Worm (Caenorhabditis elegans) whole organism, early embryonic: ENCODE results near the gene pola-1.

Experiments
- B0310.2 ChIP-seq: sonication (generic microtip); optimal IDR thresholded peaks from 2 replicates; lab custom pipeline; 2016; ENCODE audit warnings: mild to moderate bottlenecking, missing genetic modification characterization, missing compliant biosample characterization
- F13C5.2 ChIP-seq: sonication (generic microtip); optimal IDR thresholded peaks from 2 replicates; lab custom pipeline; 2017; ENCODE audit warnings: mild to moderate bottlenecking, missing genetic modification characterization, inconsistent platforms, missing compliant biosample characterization
- aly-1 ChIP-seq: sonication (generic microtip); optimal IDR thresholded peaks from 2 replicates; lab custom pipeline; 2016; ENCODE audit warnings: missing genetic modification characterization, missing compliant biosample characterization
- ama-1 ChIP-seq: fragments of 150-350 bp; optimal IDR thresholded peaks from 2 replicates; lab custom pipeline; 2014
- ets-7 ChIP-seq: sonication (generic microtip); optimal IDR thresholded peaks from 2 replicates; lab custom pipeline; 2016; ENCODE audit warnings: missing genotype, missing genetic modification characterization, missing compliant biosample characterization
- flt-1 ChIP-seq: fragments of 200-800 bp; sonication (Bioruptor generic); IDR thresholded peaks from 2 replicates; pipeline ENCODE4 v1.3.6; 2022; ENCODE audit warnings: missing genetic modification characterization, missing compliant biosample characterization
- hnd-1 ChIP-seq: sonication (generic microtip); optimal IDR thresholded peaks from 2 replicates; lab custom pipeline; 2016; ENCODE audit warnings: missing genetic modification characterization, missing compliant biosample characterization
- pes-1 ChIP-seq: fragments of 200-800 bp; sonication (Bioruptor generic); IDR thresholded peaks from 2 replicates; pipeline ENCODE4 v1.3.6; 2022; ENCODE audit warnings: missing genetic modification reagents, missing genetic modification characterization, missing compliant biosample characterization
- sea-1 ChIP-seq: fragments of 200-800 bp; sonication (Bioruptor generic); conservative IDR thresholded peaks from 2 replicates; pipeline ENCODE4 v1.3.6; 2022; ENCODE audit warnings: missing genetic modification characterization, missing compliant biosample characterization
- tbx-11 ChIP-seq: fragments of 200-800 bp; sonication (Bioruptor generic); IDR thresholded peaks from 2 replicates; pipeline ENCODE4 v1.3.6; 2022; ENCODE audit warnings: missing genetic modification characterization, missing compliant biosample characterization
- tbx-37 ChIP-seq: fragments of 200-800 bp; sonication (Bioruptor generic); conservative IDR thresholded peaks from 2 replicates; pipeline ENCODE4 v1.3.6; 2022; ENCODE audit warnings: missing genetic modification reagents, missing genetic modification characterization, missing compliant biosample characterization

DNA sequence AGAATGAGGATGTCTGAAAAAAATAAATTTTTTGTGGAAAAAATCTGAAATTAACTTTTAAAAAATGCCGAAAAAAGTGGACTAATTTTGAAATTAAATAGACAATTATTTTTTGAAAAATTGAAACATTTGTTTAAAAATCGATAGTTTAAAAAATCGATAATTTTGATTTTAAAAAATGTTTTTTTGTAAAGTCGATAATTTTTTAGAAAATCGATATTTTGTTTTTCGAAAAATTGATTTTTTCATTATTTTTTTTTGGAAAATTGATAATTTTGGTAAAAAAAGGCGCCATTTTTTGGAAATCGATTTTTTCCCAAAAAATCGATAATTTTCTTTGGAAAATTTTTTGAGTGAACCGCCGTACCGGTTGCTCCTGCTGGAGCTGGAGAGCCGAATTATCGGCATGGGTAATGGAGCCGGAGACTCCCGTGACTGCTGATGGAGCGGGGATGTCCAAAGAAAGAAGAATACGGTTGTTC lies 30.0 kb downstream of the pola-1 start:
- TF ChIP-seq ama-1 (lab: Kevin White, UChicago) (no peak), tbx-11 (GFP tag; lab: Robert Waterston, UW) (no peak), ets-7 (tag; lab: Kevin White, UChicago) (no peak), B0310.2 (tag; lab: Kevin White, UChicago) (no peak), pes-1 (GFP tag; lab: Robert Waterston, UW) (no peak), aly-1 (no peak), flt-1 (GFP tag; lab: Robert Waterston, UW) (no peak), hnd-1 (no peak), F13C5.2 (tag; lab: Kevin White, UChicago) (no peak), sea-1 (GFP tag; lab: Robert Waterston, UW) (no peak), tbx-37 (GFP tag; lab: Robert Waterston, UW) (no peak)
